Worm (Caenorhabditis elegans): ENCODE results near the gene K03B8.11.

- no peak for TF ChIP-seq cebp-2 (GFP tag; IDR thresholded peaks at IDR 0.05)
- TF ChIP-seq ama-1 (optimal IDR thresholded peaks at IDR 0.05) = no peak
- TF ChIP-seq ama-1 (GFP tag; optimal IDR thresholded peaks at IDR 0.05) = no peak
- TF ChIP-seq sea-2 (GFP tag; IDR thresholded peaks at IDR 0.05) = no peak
- TF ChIP-seq B0019.2 (GFP tag; conservative IDR thresholded peaks at IDR 0.05) = no peak
- TF ChIP-seq nhr-80 (tag; optimal IDR thresholded peaks at IDR 0.05) = no peak
- TF ChIP-seq rec-8 (tag; optimal IDR thresholded peaks at IDR 0.05) = no peak
- TF ChIP-seq ceh-40 (GFP tag; IDR thresholded peaks at IDR 0.05) = no peak
- TF ChIP-seq zim-3 (tag; optimal IDR thresholded peaks at IDR 0.05) = no peak
- no peak for TF ChIP-seq nhr-27 (tag; optimal IDR thresholded peaks at IDR 0.05)
- TF ChIP-seq unc-62 (GFP tag; optimal IDR thresholded peaks at IDR 0.05) = no peak
- TF ChIP-seq Y79H2A.3 (GFP tag; conservative IDR thresholded peaks at IDR 0.05) = no peak
- TF ChIP-seq Y53G8AR.9 (GFP tag; conservative IDR thresholded peaks at IDR 0.05) = no peak
- no peak for TF ChIP-seq athp-1 (tag; optimal IDR thresholded peaks at IDR 0.05)
- no peak for TF ChIP-seq mes-4 (tag; optimal IDR thresholded peaks at IDR 0.05)
Observed at ce11 chrV:11386428-11386827, 3.9 kb downstream of the K03B8.11 start, which contains the start of gene F55C10.4.

Measured in whole organism, young adult.